Worm (Caenorhabditis elegans): ENCODE data around the gene F36H5.8.

ce11 chrII:1756582-1756981, 6.1 kb upstream of the F36H5.8 start, which contains the start of gene fbxb-53:
- no peak for TF ChIP-seq bed-3 (GFP tag; optimal IDR thresholded peaks at IDR 0.05)
- no peak for TF ChIP-seq pha-4 (tag; optimal IDR thresholded peaks at IDR 0.05)
- TF ChIP-seq lin-32 (GFP tag; optimal IDR thresholded peaks at IDR 0.05), result no peak
- no peak for TF ChIP-seq elt-3 (tag; optimal IDR thresholded peaks at IDR 0.05)
- no peak for TF ChIP-seq mep-1 (tag; optimal IDR thresholded peaks at IDR 0.05)
